Worm (Caenorhabditis elegans) whole organism, midembryonic: ENCODE measurements around the gene Y47D3A.32.

Source experiments
- T22C8.4 ChIP-seq: fragments of 200-800 bp; sonication (Bioruptor generic); IDR thresholded peaks from 2 replicates; pipeline ENCODE4 v1.3.6; 2022; ENCODE audit warnings: missing genetic modification characterization, missing compliant biosample characterization
- cog-1 ChIP-seq: sonication (generic microtip); optimal IDR thresholded peaks from 2 replicates; lab custom pipeline; 2016; ENCODE audit warnings: missing genetic modification characterization, missing compliant biosample characterization
- flt-1 ChIP-seq: fragments of 200-800 bp; sonication (Bioruptor generic); IDR thresholded peaks from 2 replicates; pipeline ENCODE4 v1.3.6; 2022; ENCODE audit warnings: missing genetic modification characterization, missing compliant biosample characterization
- med-1 ChIP-seq: sonication (generic microtip); optimal IDR thresholded peaks from 2 replicates; lab custom pipeline; 2017; ENCODE audit warnings: missing genetic modification characterization, mild to moderate bottlenecking, missing compliant biosample characterization, antibody characterized with exemption, missing genetic modification reagents; ENCODE audit not compliant: insufficient read depth
- ref-1 ChIP-seq: fragments of 200-800 bp; sonication (Bioruptor generic); conservative IDR thresholded peaks from 2 replicates; pipeline ENCODE4 v1.3.6; 2022; ENCODE audit warnings: missing genetic modification reagents, missing genetic modification characterization, missing compliant biosample characterization
- ztf-23 ChIP-seq: fragments of 200-800 bp; sonication (Bioruptor generic); IDR thresholded peaks from 2 replicates; pipeline ENCODE4 v1.3.6; 2022; ENCODE audit warnings: missing genetic modification reagents, missing genetic modification characterization, missing compliant biosample characterization
- ztf-29 ChIP-seq: fragments of 200-800 bp; sonication (Bioruptor generic); IDR thresholded peaks from 2 replicates; pipeline ENCODE4 v1.3.6; 2022; ENCODE audit warnings: missing genetic modification reagents, missing genetic modification characterization, missing compliant biosample characterization

- TF ChIP-seq ztf-29 (GFP tag; lab: Robert Waterston, UW) = no peak
- TF ChIP-seq T22C8.4 (GFP tag; lab: Robert Waterston, UW) = peak; percentile 62
- TF ChIP-seq cog-1 (tag; lab: Kevin White, UChicago) = no peak
- TF ChIP-seq ztf-23 (GFP tag; lab: Robert Waterston, UW) = no peak
- no peak for TF ChIP-seq ref-1 (GFP tag; lab: Robert Waterston, UW)
- no peak for TF ChIP-seq med-1
- TF ChIP-seq flt-1 = no peak
Observed at ce11 chrIII:11230581-11230980, 21.6 kb upstream of the Y47D3A.32 start.
